Worm (Caenorhabditis elegans) whole organism, young adult: ENCODE data around the gene agr-1.

Source experiments
- B0019.2 ChIP-seq: fragments of 200-800 bp; sonication (Bioruptor generic); conservative IDR thresholded peaks from 2 replicates; pipeline ENCODE4 v1.3.6; 2022; ENCODE audit warnings: missing genetic modification reagents, missing genetic modification characterization, missing compliant biosample characterization
- F49E8.2 ChIP-seq: sonication (generic microtip); optimal IDR thresholded peaks from 3 replicates; lab custom pipeline; 2017; ENCODE audit warnings: missing genetic modification characterization, mild to moderate bottlenecking, missing compliant biosample characterization, antibody characterized with exemption, moderate library complexity; ENCODE audit not compliant: insufficient read depth
- Y53F4B.3 ChIP-seq: fragments of 200-800 bp; sonication (Bioruptor generic); IDR thresholded peaks from 2 replicates; pipeline ENCODE4 v1.3.6; 2022; ENCODE audit warnings: missing genetic modification reagents, missing genetic modification characterization, missing compliant biosample characterization
- ama-1 ChIP-seq, 3 experiments: fragments of 150-350 bp in 1 of 3; sonication (generic microtip) in 2 of 3; optimal IDR thresholded peaks; 2 replicates each; lab custom pipeline; 2014 to 2018; ENCODE audit warnings: missing biosample characterization in 2 of 3, missing genetic modification characterization in 2 of 3, missing genetic modification reagents in 2 of 3
- atf-7 ChIP-seq: sonication (generic microtip); optimal IDR thresholded peaks from 2 replicates; lab custom pipeline; 2017; ENCODE audit warnings: mild to moderate bottlenecking, missing genetic modification characterization, missing compliant biosample characterization
- ceh-100 ChIP-seq: fragments of 200-800 bp; sonication (Bioruptor generic); IDR thresholded peaks from 2 replicates; pipeline ENCODE4 v1.3.6; 2022; ENCODE audit warnings: missing genetic modification reagents, missing genetic modification characterization, missing compliant biosample characterization
- ceh-40 ChIP-seq: fragments of 200-800 bp; sonication (Bioruptor generic); IDR thresholded peaks from 2 replicates; pipeline ENCODE4 v1.3.6; 2022; ENCODE audit warnings: missing genetic modification characterization, missing compliant biosample characterization
- ceh-79 ChIP-seq: sonication (generic microtip); optimal IDR thresholded peaks from 2 replicates; lab custom pipeline; 2017; ENCODE audit warnings: mild to moderate bottlenecking, missing genetic modification characterization, missing compliant biosample characterization
- die-1 ChIP-seq: sonication (generic microtip); optimal IDR thresholded peaks from 2 replicates; lab custom pipeline; 2016; ENCODE audit warnings: missing genotype, mild to moderate bottlenecking, missing genetic modification characterization, missing compliant biosample characterization
- dpff-1 ChIP-seq: sonication (generic microtip); optimal IDR thresholded peaks from 2 replicates; lab custom pipeline; 2017; ENCODE audit warnings: mild to moderate bottlenecking, missing genetic modification characterization, missing compliant biosample characterization
- dpl-1 ChIP-seq: fragments of 150-350 bp; optimal IDR thresholded peaks from 2 replicates; lab custom pipeline; 2014; ENCODE audit warnings: missing biosample characterization, missing genetic modification reagents, missing genetic modification characterization
- egl-44 ChIP-seq: fragments of 200-800 bp; sonication (Bioruptor generic); IDR thresholded peaks from 2 replicates; pipeline ENCODE4 v1.3.6; 2022; ENCODE audit warnings: missing genetic modification reagents, missing genetic modification characterization, missing compliant biosample characterization
- gei-17 ChIP-seq: fragments of 200-800 bp; sonication (Bioruptor generic); optimal IDR thresholded peaks from 2 replicates; lab custom pipeline; 2018; ENCODE audit warnings: mild to moderate bottlenecking, missing genetic modification characterization, missing compliant biosample characterization
- hmg-1.2 ChIP-seq: fragments of 200-800 bp; sonication (Bioruptor generic); IDR thresholded peaks from 2 replicates; pipeline ENCODE4 v1.3.6; 2022; ENCODE audit warnings: missing genetic modification reagents, missing genetic modification characterization, missing compliant biosample characterization
- hrde-1 ChIP-seq: sonication (generic microtip); optimal IDR thresholded peaks from 2 replicates; lab custom pipeline; 2016; ENCODE audit warnings: missing genetic modification characterization, mild to moderate bottlenecking, missing compliant biosample characterization, moderate library complexity, missing genotype, missing genetic modification reagents, borderline replicate concordance
- let-526 ChIP-seq: fragments of 200-800 bp; sonication (Bioruptor generic); IDR thresholded peaks from 2 replicates; pipeline ENCODE4 v1.3.6; 2022; ENCODE audit warnings: missing genetic modification reagents, missing genetic modification characterization, missing compliant biosample characterization
- let-607 ChIP-seq, 2 experiments: fragments of 200-800 bp in 1 of 2; sonication (Bioruptor generic) in 1 of 2; sonication (generic microtip) in 1 of 2; optimal IDR thresholded peaks; 2 replicates each; lab custom pipeline; 2016 to 2018; ENCODE audit warnings: mild to moderate bottlenecking in 2 of 2, missing compliant biosample characterization in 2 of 2, missing genetic modification characterization in 2 of 2, moderate library complexity in 2 of 2, missing genotype in 1 of 2
- lin-54 ChIP-seq: fragments of 200-800 bp; sonication (Bioruptor generic); optimal IDR thresholded peaks from 2 replicates; lab custom pipeline; 2018; ENCODE audit warnings: mild to moderate bottlenecking, missing genetic modification characterization, missing compliant biosample characterization
- lir-1 ChIP-seq: fragments of 200-800 bp; sonication (Bioruptor generic); conservative IDR thresholded peaks from 2 replicates; pipeline ENCODE4 v1.3.6; 2022; ENCODE audit warnings: missing genetic modification reagents, missing genetic modification characterization, missing compliant biosample characterization
- lsl-1 ChIP-seq: fragments of 200-800 bp; sonication (Bioruptor generic); optimal IDR thresholded peaks from 2 replicates; lab custom pipeline; 2018; ENCODE audit warnings: mild to moderate bottlenecking, missing genetic modification characterization, moderate library complexity, missing compliant biosample characterization
- madf-10 ChIP-seq: sonication (generic microtip); optimal IDR thresholded peaks from 2 replicates; lab custom pipeline; 2016; ENCODE audit warnings: mild to moderate bottlenecking, missing genetic modification characterization, missing compliant biosample characterization
- madf-3 ChIP-seq: fragments of 200-800 bp; sonication (Bioruptor generic); IDR thresholded peaks from 2 replicates; pipeline ENCODE4 v1.3.6; 2022; ENCODE audit warnings: missing genetic modification reagents, missing genetic modification characterization, missing compliant biosample characterization
- mes-4 ChIP-seq: sonication (generic microtip); optimal IDR thresholded peaks from 2 replicates; lab custom pipeline; 2016; ENCODE audit warnings: missing genotype, missing genetic modification characterization, missing compliant biosample characterization
- nfya-1 ChIP-seq: sonication (generic microtip); optimal IDR thresholded peaks from 2 replicates; lab custom pipeline; 2017; ENCODE audit warnings: antibody characterized with exemption, missing compliant biosample characterization, missing genetic modification characterization, borderline replicate concordance; ENCODE audit not compliant: insufficient read depth
- nhr-90 ChIP-seq: sonication (generic microtip); optimal IDR thresholded peaks from 2 replicates; lab custom pipeline; 2016; ENCODE audit warnings: missing genotype, mild to moderate bottlenecking, missing genetic modification characterization, missing compliant biosample characterization
- rec-8 ChIP-seq, 2 experiments: sonication (generic microtip); optimal IDR thresholded peaks; 2 replicates each; lab custom pipeline; 2016; ENCODE audit warnings: mild to moderate bottlenecking in 2 of 2, missing genetic modification characterization in 2 of 2, missing genetic modification reagents in 2 of 2, missing genotype in 2 of 2, missing biosample characterization in 1 of 2, missing compliant biosample characterization in 1 of 2, moderate library complexity in 1 of 2
- sdz-38 ChIP-seq: sonication (generic microtip); optimal IDR thresholded peaks from 2 replicates; lab custom pipeline; 2016; ENCODE audit warnings: missing genotype, missing genetic modification characterization, missing compliant biosample characterization
- sea-2 ChIP-seq: fragments of 200-800 bp; sonication (Bioruptor generic); IDR thresholded peaks from 2 replicates; pipeline ENCODE4 v1.3.6; 2022; ENCODE audit warnings: missing genetic modification characterization, missing compliant biosample characterization
- snpc-1.1 ChIP-seq: sonication (generic microtip); optimal IDR thresholded peaks from 2 replicates; lab custom pipeline; 2017; ENCODE audit warnings: missing genetic modification characterization, mild to moderate bottlenecking, missing compliant biosample characterization, antibody characterized with exemption, moderate library complexity, missing genotype, missing genetic modification reagents; ENCODE audit not compliant: insufficient read depth
- somi-1 ChIP-seq: fragments of 200-800 bp; sonication (Bioruptor generic); optimal IDR thresholded peaks from 2 replicates; lab custom pipeline; 2018; ENCODE audit warnings: mild to moderate bottlenecking, missing genetic modification characterization, missing compliant biosample characterization
- tlf-1 ChIP-seq: fragments of 200-800 bp; sonication (Bioruptor generic); optimal IDR thresholded peaks from 2 replicates; lab custom pipeline; 2018; ENCODE audit warnings: mild to moderate bottlenecking, missing genetic modification characterization, missing compliant biosample characterization
- zim-3 ChIP-seq: sonication (generic microtip); optimal IDR thresholded peaks from 2 replicates; lab custom pipeline; 2017; ENCODE audit warnings: mild to moderate bottlenecking, missing genetic modification characterization, moderate library complexity, missing compliant biosample characterization
- ztf-22 ChIP-seq: fragments of 200-800 bp; sonication (Bioruptor generic); optimal IDR thresholded peaks from 2 replicates; lab custom pipeline; 2018; ENCODE audit warnings: mild to moderate bottlenecking, missing genetic modification characterization, moderate library complexity, missing compliant biosample characterization
- ztf-3 ChIP-seq: fragments of 200-800 bp; sonication (Bioruptor generic); optimal IDR thresholded peaks from 2 replicates; lab custom pipeline; 2018; ENCODE audit warnings: mild to moderate bottlenecking, missing genetic modification characterization, missing compliant biosample characterization

Gene agr-1

DNA sequence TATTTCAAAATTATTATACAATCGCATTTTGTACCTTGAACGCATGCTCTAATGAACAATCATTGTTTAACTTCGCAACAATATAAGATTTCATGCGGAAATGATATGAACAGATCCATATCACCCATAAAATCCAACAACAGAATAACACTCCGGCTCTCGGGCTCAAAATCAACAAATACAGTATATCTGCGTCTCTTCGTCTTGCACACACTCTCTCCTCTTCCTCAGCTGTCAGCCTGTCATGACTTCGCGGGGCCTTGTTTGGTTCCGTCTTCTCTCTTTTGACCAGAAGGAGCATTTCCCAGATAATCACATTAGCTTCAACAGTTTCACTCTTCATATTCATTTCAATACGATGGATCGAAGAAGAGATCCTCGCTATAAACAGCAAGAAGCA, 18.7 kb downstream of the agr-1 start, which contains the start of gene F41G3.3:
TSS of gene F41G3.3 (plus strand) at position 301 of the 400 bp plus-strand sequence.
- TF ChIP-seq madf-10 (tag; lab: Kevin White, UChicago) (no peak), ztf-22 (GFP tag; lab: Kevin White, UChicago) (no peak), dpl-1 (GFP tag; lab: Kevin White, UChicago) (no peak), ztf-3 (no peak), somi-1 (GFP tag; lab: Kevin White, UChicago) (no peak), lir-1 (GFP tag; lab: Robert Waterston, UW) (no peak), snpc-1.1 (tag; lab: Kevin White, UChicago) (no peak), mes-4 (tag; lab: Kevin White, UChicago) (no peak), nhr-90 (tag; lab: Kevin White, UChicago) (no peak), F49E8.2 (no peak), die-1 (tag; lab: Kevin White, UChicago) (no peak), dpff-1 (tag; lab: Kevin White, UChicago) (no peak), rec-8 (tag; optimal IDR thresholded peaks at IDR 0.05; lab: Kevin White, UChicago) (no peak)

DNA sequence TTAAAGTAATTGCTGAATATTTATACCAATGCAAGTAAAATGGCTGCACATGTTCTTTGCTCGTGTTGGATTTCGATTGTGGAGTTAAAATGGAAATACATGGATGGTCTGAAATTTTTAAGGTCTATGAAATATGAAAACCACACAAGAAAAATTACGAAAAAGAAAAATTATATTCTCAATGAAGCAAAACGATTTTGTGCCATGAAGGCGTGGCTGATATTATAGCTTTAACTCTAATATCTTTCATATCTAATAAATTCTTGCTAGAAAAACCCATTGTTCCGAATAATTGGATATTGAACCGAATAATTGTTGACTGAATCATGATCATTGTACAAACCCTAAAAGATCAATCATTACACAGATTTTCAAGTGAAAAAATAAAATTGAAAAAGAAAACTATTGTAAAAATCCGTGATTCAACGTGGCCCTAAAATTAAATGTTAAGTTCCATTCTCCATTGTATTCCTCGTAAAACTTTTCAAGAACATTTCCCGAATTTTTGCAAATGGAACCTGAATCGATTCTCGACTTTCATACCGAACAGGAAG, 20.2 kb downstream of the agr-1 start, which contains the start of the genes srx-95 and fis-1:
TSS of gene srx-95 (minus strand) at position 101 of the 554 bp plus-strand sequence.
TSS of gene fis-1 (plus strand) at position 504 of the 554 bp plus-strand sequence.
- TF ChIP-seq nfya-1 (tag; lab: Kevin White, UChicago) (no peak), madf-3 (GFP tag; lab: Robert Waterston, UW) (no peak), let-526 (GFP tag; lab: Robert Waterston, UW) (no peak), B0019.2 (no peak), ceh-79 (tag; lab: Kevin White, UChicago) (no peak), zim-3 (tag; lab: Kevin White, UChicago) (no peak), ama-1 (optimal IDR thresholded peaks at IDR 0.05; lab: Kevin White, UChicago) (no peak), ama-1 (GFP tag; optimal IDR thresholded peaks at IDR 0.05; lab: Kevin White, UChicago) (no peak), lsl-1 (GFP tag; lab: Kevin White, UChicago) (no peak), sdz-38 (no peak), egl-44 (GFP tag; lab: Robert Waterston, UW) (no peak)

- TF ChIP-seq B0019.2, result no peak
- no peak for TF ChIP-seq sea-2
- no peak for TF ChIP-seq gei-17
- no peak for TF ChIP-seq atf-7 (tag; lab: Kevin White, UChicago)
- no peak for TF ChIP-seq ceh-40 (GFP tag; lab: Robert Waterston, UW)
- TF ChIP-seq Y53F4B.3 (GFP tag; lab: Robert Waterston, UW), result no peak
- no peak for TF ChIP-seq tlf-1 (GFP tag; lab: Kevin White, UChicago)
- no peak for TF ChIP-seq ceh-100 (GFP tag; lab: Robert Waterston, UW)
- TF ChIP-seq lin-54 (GFP tag; lab: Kevin White, UChicago), result no peak
- no peak for TF ChIP-seq zim-3 (tag; lab: Kevin White, UChicago)
- no peak for TF ChIP-seq let-607 (tag; optimal IDR thresholded peaks at IDR 0.05; lab: Kevin White, UChicago)
- TF ChIP-seq rec-8 (tag; optimal IDR thresholded peaks at IDR 0.05; lab: Kevin White, UChicago), result no peak
- TF ChIP-seq nhr-90 (tag; lab: Kevin White, UChicago), result no peak
- TF ChIP-seq hmg-1.2 (GFP tag; lab: Robert Waterston, UW), result no peak
- no peak for TF ChIP-seq hrde-1 (tag; lab: Kevin White, UChicago)
Observed at ce11 chrII:6752850-6753249, 22.1 kb downstream of the agr-1 start, which contains the start of gene F41G3.21. F41G3.21 (minus strand) TSS chrII:6752950.
